Worm (Caenorhabditis elegans) whole organism, L3 larva: ENCODE data around the gene F53C3.7.
A peak's percentile ranks its signal among the peaks of the same experiment; 100 is the strongest.

Experiments used
- R02D3.7 ChIP-seq: fragments of 150-350 bp; optimal IDR thresholded peaks from 2 replicates; lab custom pipeline; 2014; ENCODE audit warnings: missing biosample characterization, missing genetic modification characterization
- ZK546.5 ChIP-seq: sonication (generic microtip); optimal IDR thresholded peaks from 2 replicates; lab custom pipeline; 2017; ENCODE audit warnings: missing biosample characterization, missing genetic modification characterization
- aly-2 ChIP-seq: fragments of 150-350 bp; optimal IDR thresholded peaks from 2 replicates; lab custom pipeline; 2014; ENCODE audit warnings: missing biosample characterization, missing genetic modification characterization
- ama-1 ChIP-seq: fragments of 150-350 bp; optimal IDR thresholded peaks from 2 replicates; lab custom pipeline; 2018
- ceh-16 ChIP-seq: sonication (generic microtip); optimal IDR thresholded peaks from 2 replicates; lab custom pipeline; 2017; ENCODE audit warnings: missing biosample characterization, missing genetic modification characterization
- egl-27 ChIP-seq: sonication (generic microtip); optimal IDR thresholded peaks from 4 replicates; lab custom pipeline; 2017; ENCODE audit warnings: missing biosample characterization, missing genetic modification reagents, missing genetic modification characterization
- egl-5 ChIP-seq: fragments of 150-350 bp; optimal IDR thresholded peaks from 2 replicates; lab custom pipeline; 2017; ENCODE audit warnings: missing biosample characterization, missing genetic modification reagents, missing genetic modification characterization, inconsistent platforms
- elt-1 ChIP-seq: fragments of 150-350 bp; optimal IDR thresholded peaks from 2 replicates; lab custom pipeline; 2014; ENCODE audit warnings: missing biosample characterization, missing genetic modification characterization
- elt-2 ChIP-seq: sonication (generic microtip); optimal IDR thresholded peaks from 2 replicates; lab custom pipeline; 2016; ENCODE audit warnings: missing genetic modification reagents, mild to moderate bottlenecking, missing genetic modification characterization, missing compliant biosample characterization
- elt-3 ChIP-seq, 3 experiments: fragments of 150-350 bp in 1 of 3; sonication (generic microtip) in 2 of 3; optimal IDR thresholded peaks; 2 replicates in 2 of 3; 4 replicates in 1 of 3; lab custom pipeline; 2014 to 2017; ENCODE audit warnings: missing biosample characterization in 3 of 3, missing genetic modification characterization in 3 of 3
- fkh-10 ChIP-seq: sonication (generic microtip); optimal IDR thresholded peaks from 2 replicates; lab custom pipeline; 2017; ENCODE audit warnings: missing biosample characterization, missing genetic modification reagents, missing genetic modification characterization
- fkh-2 ChIP-seq: fragments of 150-350 bp; optimal IDR thresholded peaks from 2 replicates; lab custom pipeline; 2014; ENCODE audit warnings: missing biosample characterization, missing genetic modification reagents, missing genetic modification characterization
- fos-1 ChIP-seq: fragments of 150-350 bp; optimal IDR thresholded peaks from 2 replicates; lab custom pipeline; 2014; ENCODE audit warnings: missing biosample characterization, missing genetic modification characterization
- hmg-11 ChIP-seq: sonication (generic microtip); optimal IDR thresholded peaks from 2 replicates; lab custom pipeline; 2016; ENCODE audit warnings: missing genetic modification characterization, missing compliant biosample characterization
- jun-1 ChIP-seq: fragments of 150-350 bp; optimal IDR thresholded peaks from 2 replicates; lab custom pipeline; 2014; ENCODE audit warnings: missing biosample characterization, missing genetic modification reagents, missing genetic modification characterization
- lin-39 ChIP-seq: fragments of 150-350 bp; optimal IDR thresholded peaks from 2 replicates; lab custom pipeline; 2018; ENCODE audit warnings: missing biosample characterization, missing genetic modification reagents, missing genetic modification characterization
- lsy-12 ChIP-seq: sonication (generic microtip); optimal IDR thresholded peaks from 2 replicates; lab custom pipeline; 2016; ENCODE audit warnings: mild to moderate bottlenecking, missing genetic modification characterization, missing compliant biosample characterization
- mdl-1 ChIP-seq: fragments of 150-350 bp; optimal IDR thresholded peaks from 2 replicates; lab custom pipeline; 2014; ENCODE audit warnings: missing biosample characterization, missing genetic modification characterization
- mml-1 ChIP-seq: fragments of 150-350 bp; sonication (generic microtip); optimal IDR thresholded peaks from 3 replicates; lab custom pipeline; 2014; ENCODE audit warnings: missing biosample characterization, missing genetic modification characterization
- nfya-1 ChIP-seq: sonication (generic microtip); optimal IDR thresholded peaks from 2 replicates; lab custom pipeline; 2017; ENCODE audit warnings: missing genetic modification characterization, mild to moderate bottlenecking, missing compliant biosample characterization, antibody characterized with exemption, moderate library complexity; ENCODE audit not compliant: insufficient read depth
- nhr-11 ChIP-seq: fragments of 150-350 bp; optimal IDR thresholded peaks from 2 replicates; lab custom pipeline; 2014; ENCODE audit warnings: missing biosample characterization, missing genetic modification characterization
- nhr-237 ChIP-seq: fragments of 150-350 bp; optimal IDR thresholded peaks from 2 replicates; lab custom pipeline; 2014; ENCODE audit warnings: missing biosample characterization, missing genetic modification characterization
- nhr-25 ChIP-seq: sonication (generic microtip); optimal IDR thresholded peaks from 2 replicates; lab custom pipeline; 2017; ENCODE audit warnings: missing biosample characterization, missing genetic modification characterization
- nhr-28 ChIP-seq: fragments of 150-350 bp; optimal IDR thresholded peaks from 2 replicates; lab custom pipeline; 2014; ENCODE audit warnings: missing biosample characterization, missing genetic modification characterization
- nhr-43 ChIP-seq: sonication (generic microtip); optimal IDR thresholded peaks from 2 replicates; lab custom pipeline; 2016; ENCODE audit warnings: mild to moderate bottlenecking, missing genetic modification characterization, missing compliant biosample characterization; ENCODE audit not compliant: poor library complexity, severe bottlenecking
- nhr-67 ChIP-seq: fragments of 150-350 bp; optimal IDR thresholded peaks from 2 replicates; lab custom pipeline; 2014; ENCODE audit warnings: missing biosample characterization, missing genetic modification characterization
- nhr-76 ChIP-seq: fragments of 150-350 bp; sonication (generic microtip); optimal IDR thresholded peaks from 5 replicates; lab custom pipeline; 2014; ENCODE audit warnings: missing biosample characterization, missing genetic modification characterization
- nhr-77 ChIP-seq: fragments of 150-350 bp; optimal IDR thresholded peaks from 2 replicates; lab custom pipeline; 2014; ENCODE audit warnings: missing biosample characterization, missing genetic modification characterization
- pha-4 ChIP-seq: fragments of 150-350 bp; optimal IDR thresholded peaks from 2 replicates; lab custom pipeline; 2014; ENCODE audit warnings: missing biosample characterization, missing genetic modification reagents, missing genetic modification characterization
- sea-2 ChIP-seq: fragments of 150-350 bp; sonication (generic microtip); optimal IDR thresholded peaks from 4 replicates; lab custom pipeline; 2014; ENCODE audit warnings: missing biosample characterization, missing genetic modification reagents, missing genetic modification characterization
- skn-1 ChIP-seq: fragments of 150-350 bp; optimal IDR thresholded peaks from 2 replicates; lab custom pipeline; 2014; ENCODE audit warnings: missing biosample characterization, missing genetic modification characterization
- snpc-4 ChIP-seq: fragments of 150-350 bp; optimal IDR thresholded peaks from 2 replicates; lab custom pipeline; 2014; ENCODE audit warnings: missing biosample characterization, missing genetic modification characterization
- tbx-2 ChIP-seq: sonication (generic microtip); optimal IDR thresholded peaks from 2 replicates; lab custom pipeline; 2016; ENCODE audit warnings: mild to moderate bottlenecking, missing genetic modification characterization, missing compliant biosample characterization
- unc-39 ChIP-seq: sonication (generic microtip); optimal IDR thresholded peaks from 4 replicates; lab custom pipeline; 2017; ENCODE audit warnings: missing biosample characterization, missing genetic modification characterization
- zag-1 ChIP-seq: fragments of 150-350 bp; optimal IDR thresholded peaks from 2 replicates; lab custom pipeline; 2014; ENCODE audit warnings: missing biosample characterization, missing genetic modification characterization
- ztf-4 ChIP-seq: fragments of 150-350 bp; optimal IDR thresholded peaks from 2 replicates; lab custom pipeline; 2014; ENCODE audit warnings: missing biosample characterization, missing genetic modification characterization

Gene F53C3.7

ce11 chrII:3931230-3931629 is 36.4 kb downstream of the F53C3.7 start:
- TF ChIP-seq hmg-11 (tag; lab: Kevin White, UChicago) (no peak), ZK546.5 (tag; lab: Kevin White, UChicago) (no peak), nfya-1 (tag; lab: Kevin White, UChicago) (peak; percentile 90)
- TF ChIP-seq, all 47 proteins: peak for 1

DNA sequence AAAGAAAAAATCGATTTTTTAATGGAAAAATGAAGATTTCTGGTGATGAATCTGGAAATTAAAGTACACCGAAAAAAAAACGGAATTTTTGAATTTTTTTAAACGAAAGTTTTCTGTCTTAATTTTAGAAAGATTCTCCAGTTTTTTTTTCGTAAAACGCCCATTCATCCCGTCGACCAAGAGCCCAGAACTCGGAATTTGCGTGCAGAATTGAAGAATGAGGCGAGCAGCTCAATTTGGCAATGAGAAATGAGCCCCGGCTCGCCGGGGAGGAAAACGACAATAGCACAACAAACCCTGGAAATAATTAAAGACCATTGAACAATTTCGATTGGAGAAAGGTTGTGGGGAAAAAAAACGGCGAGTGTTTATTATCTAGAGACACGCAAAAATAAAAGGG is 37.0 kb downstream of the F53C3.7 start:
- no peak for TF ChIP-seq lsy-12 (tag; lab: Kevin White, UChicago)
- TF ChIP-seq unc-39 (tag; lab: Kevin White, UChicago), result no peak
- peak; percentile 4 for TF ChIP-seq lin-39 (tag; lab: Kevin White, UChicago)

ce11 chrII:3933640-3934039 is 38.8 kb downstream of the F53C3.7 start, which contains the start of gene Y14H12B.2:
TSS of gene Y14H12B.2 (minus strand) at chrII:3933740.
- TF ChIP-seq R02D3.7 (tag; lab: Kevin White, UChicago), result no peak
- no peak for TF ChIP-seq aly-2
- TF ChIP-seq fos-1, result no peak
- TF ChIP-seq hmg-11 (tag; lab: Kevin White, UChicago), result no peak
- no peak for TF ChIP-seq nhr-11
- TF ChIP-seq elt-1, result no peak
- TF ChIP-seq nfya-1 (tag; lab: Kevin White, UChicago), result no peak
- no peak for TF ChIP-seq nhr-43
- no peak for TF ChIP-seq fkh-2 (tag; lab: Kevin White, UChicago)
- no peak for TF ChIP-seq pha-4 (tag; lab: Kevin White, UChicago)
- TF ChIP-seq fkh-10, result no peak
- no peak for TF ChIP-seq unc-39 (tag; lab: Kevin White, UChicago)
- TF ChIP-seq tbx-2 (tag; lab: Kevin White, UChicago), result no peak
- TF ChIP-seq elt-3 (tag; optimal IDR thresholded peaks at IDR 0.05; lab: Kevin White, UChicago), result no peak
- TF ChIP-seq jun-1 (tag; lab: Kevin White, UChicago), result no peak
- no peak for TF ChIP-seq snpc-4
- no peak for TF ChIP-seq ZK546.5 (tag; lab: Kevin White, UChicago)
- no peak for TF ChIP-seq nhr-76 (tag; lab: Kevin White, UChicago)
- TF ChIP-seq skn-1 (tag; lab: Kevin White, UChicago), result no peak
- no peak for TF ChIP-seq nhr-28 (tag; lab: Kevin White, UChicago)

- TF ChIP-seq R02D3.7 (tag; lab: Kevin White, UChicago) (no peak), lin-39 (tag; lab: Kevin White, UChicago) (no peak), tbx-2 (tag; lab: Kevin White, UChicago) (no peak), mml-1 (tag; lab: Kevin White, UChicago) (no peak), zag-1 (tag; lab: Kevin White, UChicago) (no peak), ceh-16 (no peak), ztf-4 (no peak), nhr-67 (tag; lab: Kevin White, UChicago) (no peak), elt-2 (tag; lab: Kevin White, UChicago) (no peak), fos-1 (no peak), nhr-237 (tag; lab: Kevin White, UChicago) (no peak), egl-27 (tag; lab: Kevin White, UChicago) (no peak), egl-5 (tag; lab: Kevin White, UChicago) (no peak), nhr-77 (tag; lab: Kevin White, UChicago) (no peak)
These were observed 39.2 kb downstream of the F53C3.7 start, which contains the start of gene Y14H12B.1 for ce11 chrII:3934085-3934484. TSS of gene Y14H12B.1 (plus strand) at chrII:3934447.

ce11 chrII:3935098-3935497 is 40.2 kb downstream of the F53C3.7 start:
- TF ChIP-seq nhr-67 (tag; lab: Kevin White, UChicago), result no peak
- no peak for TF ChIP-seq fos-1
- no peak for TF ChIP-seq nhr-77 (tag; lab: Kevin White, UChicago)
- TF ChIP-seq mml-1 (tag; lab: Kevin White, UChicago), result no peak
- TF ChIP-seq nhr-28 (tag; lab: Kevin White, UChicago), result no peak
- no peak for TF ChIP-seq skn-1 (tag; lab: Kevin White, UChicago)
- no peak for TF ChIP-seq nfya-1 (tag; lab: Kevin White, UChicago)
- TF ChIP-seq mdl-1, result no peak
- TF ChIP-seq zag-1 (tag; lab: Kevin White, UChicago), result no peak
- TF ChIP-seq tbx-2 (tag; lab: Kevin White, UChicago), result no peak
- no peak for TF ChIP-seq nhr-25 (tag; lab: Kevin White, UChicago)
- TF ChIP-seq ama-1 (lab: Kevin White, UChicago), result no peak
- no peak for TF ChIP-seq sea-2 (GFP tag; lab: Kevin White, UChicago)
- no peak for TF ChIP-seq hmg-11 (tag; lab: Kevin White, UChicago)
- TF ChIP-seq lin-39 (tag; lab: Kevin White, UChicago), result no peak
- TF ChIP-seq nhr-11, result no peak
- TF ChIP-seq ztf-4, result no peak
